Fruit fly (Drosophila melanogaster) whole organism, prepupa: ENCODE measurements around the gene CG2865.

Experiments
- Blimp-1 ChIP-seq: fragments of 200-800 bp; sonication (Bioruptor generic); optimal IDR thresholded peaks from 3 replicates; lab custom pipeline; 2017; ENCODE audit warnings: missing biosample characterization, missing genetic modification characterization, mild to moderate bottlenecking, moderate library complexity, missing genetic modification reagents
- CG10669 ChIP-seq: fragments of 200-800 bp; sonication (Bioruptor generic); optimal IDR thresholded peaks from 3 replicates; lab custom pipeline; 2018; ENCODE audit warnings: missing biosample characterization, mild to moderate bottlenecking, missing genetic modification characterization, moderate library complexity
- Eip78C ChIP-seq: fragments of 200-800 bp; sonication (Bioruptor generic); peaks from one replicate; lab custom pipeline; 2016; ENCODE audit warnings: missing biosample characterization, missing genetic modification characterization
- OdsH ChIP-seq: fragments of 200-800 bp; sonication (Bioruptor generic); optimal IDR thresholded peaks from 3 replicates; lab custom pipeline; 2016; ENCODE audit warnings: missing biosample characterization, missing genetic modification characterization
- Sox14 ChIP-seq: fragments of 200-800 bp; sonication (Bioruptor generic); optimal IDR thresholded peaks from 3 replicates; lab custom pipeline; 2016; ENCODE audit warnings: missing biosample characterization, missing genetic modification characterization
- achi ChIP-seq: fragments of 200-800 bp; sonication (Bioruptor generic); optimal IDR thresholded peaks from 3 replicates; lab custom pipeline; 2016; ENCODE audit warnings: missing biosample characterization, missing genetic modification characterization
- dsx ChIP-seq: fragments of 200-800 bp; optimal IDR thresholded peaks from 3 replicates; lab custom pipeline; 2019; ENCODE audit warnings: missing biosample characterization, mild to moderate bottlenecking, missing genetic modification characterization, moderate library complexity; ENCODE audit not compliant: poor library complexity, severe bottlenecking

DNA sequence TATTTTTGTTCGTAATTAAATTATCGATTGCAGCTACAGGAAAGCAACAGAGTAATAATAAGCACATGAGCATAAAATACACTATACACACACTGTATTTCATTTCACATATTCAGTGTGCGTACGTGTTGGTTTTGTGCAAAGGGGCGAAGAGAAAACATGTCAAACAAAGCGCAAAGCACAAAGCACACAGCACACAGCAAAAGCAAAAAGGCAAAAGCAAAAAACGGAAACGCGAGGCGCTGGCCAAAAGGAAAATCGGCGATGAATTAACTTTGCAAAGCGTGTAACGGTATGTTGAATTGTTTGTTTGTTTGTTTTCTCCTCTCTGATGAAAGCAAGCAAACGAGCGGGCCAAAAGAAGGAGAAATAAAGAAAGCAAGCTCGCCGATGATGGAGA is 4.9 kb downstream of the CG2865 start:
- no peak for TF ChIP-seq Eip78C (GFP tag; lab: Kevin White, UChicago)
- TF ChIP-seq CG10669 (GFP tag; lab: Kevin White, UChicago), result no peak
- TF ChIP-seq dsx (GFP tag; lab: Kevin White, UChicago), result peak; percentile 33
- TF ChIP-seq Sox14 (GFP tag; lab: Kevin White, UChicago), result peak; percentile 33
- no peak for TF ChIP-seq OdsH
- no peak for TF ChIP-seq achi
- TF ChIP-seq Blimp-1 (GFP tag; lab: Kevin White, UChicago), result peak; percentile 9
